Fruit fly (Drosophila melanogaster): Measurements from ENCODE around the gene noc.
A peak's percentile ranks its signal among the peaks of the same experiment; 100 is the strongest.

Gene noc

DNA sequence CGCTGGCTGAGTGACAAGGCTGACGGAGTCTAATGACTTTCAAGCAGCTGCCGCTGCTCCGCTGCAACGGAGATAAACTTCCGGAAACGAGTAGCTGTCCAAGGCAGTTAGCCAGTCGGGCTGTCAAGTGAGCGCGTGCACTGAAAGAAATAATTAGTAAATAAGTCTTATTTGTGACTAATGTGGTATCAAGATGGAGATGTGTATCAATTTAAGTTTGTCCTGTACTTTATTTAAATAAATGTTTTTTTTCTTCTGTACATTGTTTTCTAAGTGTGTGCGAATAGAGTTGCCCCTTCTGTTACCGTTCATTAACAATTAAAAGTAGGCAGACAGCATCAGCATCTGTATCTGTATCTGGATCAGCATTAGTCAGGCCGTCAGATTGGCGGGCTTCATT, 39.4 kb upstream of the noc start (continued):
- TF ChIP-seq CG6175 (GFP tag; IDR thresholded peaks at IDR 0.05): no peak
- TF ChIP-seq Ssrp (tag; optimal IDR thresholded peaks at IDR 0.05): peak; percentile 11
- peak; percentile 12 for TF ChIP-seq CG2875 (GFP tag; optimal IDR thresholded peaks at IDR 0.05)
- TF ChIP-seq abd-A (tag; optimal IDR thresholded peaks at IDR 0.05): no peak
- TF ChIP-seq CG14710 (tag; optimal IDR thresholded peaks at IDR 0.05): peak; percentile 13
- no peak for TF ChIP-seq CG12769 (tag; optimal IDR thresholded peaks at IDR 0.05)
- TF ChIP-seq Usf (GFP tag; optimal IDR thresholded peaks at IDR 0.05): no peak
- no peak for TF ChIP-seq CG7556 (GFP tag; optimal IDR thresholded peaks at IDR 0.05)
- TF ChIP-seq CG7786 (GFP tag; optimal IDR thresholded peaks at IDR 0.05): no peak
- no peak for TF ChIP-seq CG34376 (GFP tag; optimal IDR thresholded peaks at IDR 0.05)
- TF ChIP-seq tgo (GFP tag; IDR thresholded peaks at IDR 0.05): no peak
- no peak for TF ChIP-seq CG7745 (tag; optimal IDR thresholded peaks at IDR 0.05)
- TF ChIP-seq Lhr (GFP tag; optimal IDR thresholded peaks at IDR 0.05): no peak
- TF ChIP-seq sisA (GFP tag; IDR thresholded peaks at IDR 0.05): no peak
- no peak for TF ChIP-seq Atf3 (GFP tag; optimal IDR thresholded peaks at IDR 0.05)
- no peak for TF ChIP-seq gce (GFP tag; IDR thresholded peaks at IDR 0.05)
- TF ChIP-seq zfh1 (GFP tag; IDR thresholded peaks at IDR 0.05): no peak
- peak; percentile 46; the same call in 1 of the 2 replicates for TF ChIP-seq Xrp1 (GFP tag; IDR thresholded peaks at IDR 0.05)
- TF ChIP-seq CG9437 (GFP tag; optimal IDR thresholded peaks at IDR 0.05): no peak
- TF ChIP-seq chif (GFP tag; optimal IDR thresholded peaks at IDR 0.05): peak in 1 of 2 experiments; percentile 21
- no peak for TF ChIP-seq Taf1 (GFP tag; IDR thresholded peaks at IDR 0.05)
- no peak for TF ChIP-seq Dfd (GFP tag; optimal IDR thresholded peaks at IDR 0.05)
- no peak for TF ChIP-seq eve (GFP tag; optimal IDR thresholded peaks at IDR 0.05)
- no peak for TF ChIP-seq Oli (tag; optimal IDR thresholded peaks at IDR 0.05)
- no peak for TF ChIP-seq CG8290 (GFP tag; optimal IDR thresholded peaks at IDR 0.05)
- no peak for TF ChIP-seq CG8290 (tag; optimal IDR thresholded peaks at IDR 0.05)
- no peak for TF ChIP-seq CG4404 (GFP tag; IDR thresholded peaks at IDR 0.05)
- TF ChIP-seq CG10209 (GFP tag; optimal IDR thresholded peaks at IDR 0.05): no peak
- no peak for TF ChIP-seq mld (GFP tag; IDR thresholded peaks at IDR 0.05; ENCODE audit: partially characterized antibody)
- TF ChIP-seq sna (GFP tag; IDR thresholded peaks at IDR 0.05; ENCODE audit: partially characterized antibody): no peak
- TF ChIP-seq stwl (tag; optimal IDR thresholded peaks at IDR 0.05): no peak
- TF ChIP-seq Ets65A (GFP tag): no peak
- no peak for TF ChIP-seq odd (GFP tag; optimal IDR thresholded peaks at IDR 0.05)
- no peak for TF ChIP-seq CG8281 (tag; optimal IDR thresholded peaks at IDR 0.05)
- TF ChIP-seq CG33213 (GFP tag; optimal IDR thresholded peaks at IDR 0.05): no peak
- TF ChIP-seq ATbp (GFP tag; optimal IDR thresholded peaks at IDR 0.05): no peak
- no peak for TF ChIP-seq wdn (GFP tag; IDR thresholded peaks at IDR 0.05)
- no peak for TF ChIP-seq Oaz (GFP tag; IDR thresholded peaks at IDR 0.05)
- TF ChIP-seq yki (optimal IDR thresholded peaks at IDR 0.05): no peak
- TF ChIP-seq CG34422 (GFP tag; IDR thresholded peaks at IDR 0.05): peak; percentile 54; the same call in 1 of the 3 replicates
- no peak for TF ChIP-seq prd (optimal IDR thresholded peaks at IDR 0.05)
- TF ChIP-seq prd (GFP tag; IDR thresholded peaks at IDR 0.05): peak; percentile 39; the same call in 1 of the 3 replicates
- no peak for TF ChIP-seq bcd (GFP tag; optimal IDR thresholded peaks at IDR 0.05)
- TF ChIP-seq gro (GFP tag; optimal IDR thresholded peaks at IDR 0.05): no peak
- no peak for TF ChIP-seq CG8924 (tag; optimal IDR thresholded peaks at IDR 0.05)
- TF ChIP-seq fd3F (GFP tag; optimal IDR thresholded peaks at IDR 0.05): no peak
- TF ChIP-seq ash1 (GFP tag; optimal IDR thresholded peaks at IDR 0.05): no peak
- TF ChIP-seq Xbp1 (GFP tag; optimal IDR thresholded peaks at IDR 0.05): no peak
- TF ChIP-seq dmrt99B (tag; optimal IDR thresholded peaks at IDR 0.05): no peak
- TF ChIP-seq Sry-δ (GFP tag; optimal IDR thresholded peaks at IDR 0.05): no peak
- TF ChIP-seq ato (GFP tag; IDR thresholded peaks at IDR 0.05; ENCODE audit: partially characterized antibody): no peak
- no peak for TF ChIP-seq CG11696 (GFP tag; IDR thresholded peaks at IDR 0.05)
- TF ChIP-seq ham (GFP tag; IDR thresholded peaks at IDR 0.05): no peak

Measured in whole organism, embryonic.